Worm (Caenorhabditis elegans): ENCODE results near the gene R13D7.2.

The R13D7.2 gene

ce11 chrV:7432441-7433146, 22.9 kb downstream of the R13D7.2 start (continued):
- TF ChIP-seq tbp1 (GFP tag; optimal IDR thresholded peaks at IDR 0.05): peak; percentile 38
- TF ChIP-seq ztf-18 (tag; optimal IDR thresholded peaks at IDR 0.05): no peak
- peak; percentile 18; the same call in 1 of the 2 replicates for TF ChIP-seq hmg-1.2 (GFP tag; IDR thresholded peaks at IDR 0.05)
- TF ChIP-seq C17E4.6 (GFP tag; IDR thresholded peaks at IDR 0.05): no peak
- no peak for TF ChIP-seq B0261.1 (tag; optimal IDR thresholded peaks at IDR 0.05)
- no peak for TF ChIP-seq D2030.7 (GFP tag; IDR thresholded peaks at IDR 0.05)
- TF ChIP-seq lin-40 (tag; optimal IDR thresholded peaks at IDR 0.05): no peak
- TF ChIP-seq ztf-6 (GFP tag; IDR thresholded peaks at IDR 0.05): no peak
- peak; percentile 39 for TF ChIP-seq atf-7 (tag; optimal IDR thresholded peaks at IDR 0.05)
- no peak for TF ChIP-seq F33H1.4 (GFP tag; IDR thresholded peaks at IDR 0.05)
- TF ChIP-seq aptf-3 (GFP tag; IDR thresholded peaks at IDR 0.05): no peak
- TF ChIP-seq tlf-1 (GFP tag; optimal IDR thresholded peaks at IDR 0.05): peak; percentile 53
- TF ChIP-seq ceh-27 (GFP tag; optimal IDR thresholded peaks at IDR 0.05): peak; percentile 9
- peak; percentile 40 for TF ChIP-seq ztf-26 (tag; optimal IDR thresholded peaks at IDR 0.05)
- TF ChIP-seq F49E8.2 (tag; optimal IDR thresholded peaks at IDR 0.05; ENCODE audit: insufficient read depth): no peak
- TF ChIP-seq dpl-1 (GFP tag; optimal IDR thresholded peaks at IDR 0.05): no peak
- TF ChIP-seq T07F8.4 (tag; optimal IDR thresholded peaks at IDR 0.05): no peak
- TF ChIP-seq ama-1 (optimal IDR thresholded peaks at IDR 0.05): peak; percentile 88
- TF ChIP-seq ama-1 (GFP tag; optimal IDR thresholded peaks at IDR 0.05): no peak
- TF ChIP-seq nfyb-1 (GFP tag; IDR thresholded peaks at IDR 0.05): peak; percentile 79
- no peak; the same call in 1 of the 2 replicates for TF ChIP-seq cebp-1 (GFP tag; IDR thresholded peaks at IDR 0.05)
- TF ChIP-seq cebp-1 (tag; optimal IDR thresholded peaks at IDR 0.05): peak; percentile 70
- peak; percentile 22; the same call in 1 of the 2 replicates for TF ChIP-seq madf-6 (GFP tag; IDR thresholded peaks at IDR 0.05)
- TF ChIP-seq F23B12.7 (tag; optimal IDR thresholded peaks at IDR 0.05; ENCODE audit: insufficient read depth): no peak
- no peak for TF ChIP-seq sea-2 (GFP tag; IDR thresholded peaks at IDR 0.05)
- peak; percentile 21 for TF ChIP-seq ceh-79 (tag; optimal IDR thresholded peaks at IDR 0.05)
- TF ChIP-seq nhr-27 (tag; optimal IDR thresholded peaks at IDR 0.05): peak; percentile 33
- TF ChIP-seq B0019.2 (GFP tag; conservative IDR thresholded peaks at IDR 0.05): no peak
- TF ChIP-seq Y53G8AR.9 (GFP tag; conservative IDR thresholded peaks at IDR 0.05): peak; percentile 91; the same call in 1 of the 2 replicates
- TF ChIP-seq nhr-179 (tag; optimal IDR thresholded peaks at IDR 0.05): no peak
- TF ChIP-seq aptf-2 (GFP tag; conservative IDR thresholded peaks at IDR 0.05): no peak
- no peak for TF ChIP-seq F22D6.2 (tag; optimal IDR thresholded peaks at IDR 0.05)
- no peak for TF ChIP-seq egl-18 (GFP tag; IDR thresholded peaks at IDR 0.05)

- TF ChIP-seq nfya-1 (tag; optimal IDR thresholded peaks at IDR 0.05; ENCODE audit: borderline replicate concordance, insufficient read depth): no peak
- TF ChIP-seq egrh-3 (GFP tag; IDR thresholded peaks at IDR 0.05): no peak
- peak; percentile 76 for TF ChIP-seq pha-4 (tag; optimal IDR thresholded peaks at IDR 0.05)
- peak; percentile 32 for TF ChIP-seq attf-5 (GFP tag; optimal IDR thresholded peaks at IDR 0.05)
- TF ChIP-seq hmg-20 (GFP tag; IDR thresholded peaks at IDR 0.05): no peak
- no peak for TF ChIP-seq dpl-1 (GFP tag; optimal IDR thresholded peaks at IDR 0.05)
- TF ChIP-seq ZK185.1 (tag; optimal IDR thresholded peaks at IDR 0.05; ENCODE audit: poor library complexity, severe bottlenecking): peak; percentile 9
- peak; percentile 24 for TF ChIP-seq madf-10 (tag; optimal IDR thresholded peaks at IDR 0.05)
- no peak for TF ChIP-seq nhr-90 (tag; optimal IDR thresholded peaks at IDR 0.05)
- peak; percentile 45 for TF ChIP-seq nhr-80 (tag; optimal IDR thresholded peaks at IDR 0.05)
- TF ChIP-seq madf-6 (GFP tag; IDR thresholded peaks at IDR 0.05): no peak
- peak; percentile 55 for TF ChIP-seq nfyb-1 (GFP tag; IDR thresholded peaks at IDR 0.05)
- 0 out of 2 replicates have a peak, but pooled peaks have one; percentile 29 for TF ChIP-seq Y56A3A.18 (GFP tag; IDR thresholded peaks at IDR 0.05)
- TF ChIP-seq D2030.7 (GFP tag; IDR thresholded peaks at IDR 0.05): no peak
- TF ChIP-seq lin-54 (GFP tag; optimal IDR thresholded peaks at IDR 0.05): peak; percentile 9
- TF ChIP-seq Y53G8AR.9 (GFP tag; conservative IDR thresholded peaks at IDR 0.05): peak; percentile 36; the same call in 1 of the 2 replicates
- peak; percentile 26 for TF ChIP-seq lin-40 (tag; optimal IDR thresholded peaks at IDR 0.05)
- peak; percentile 32; the same call in 1 of the 2 replicates for TF ChIP-seq hmg-1.2 (GFP tag; IDR thresholded peaks at IDR 0.05)
- 0 out of 2 replicates have a peak, but pooled peaks have one; percentile 6 for TF ChIP-seq mcd-1 (GFP tag; IDR thresholded peaks at IDR 0.05)
- peak; percentile 25 for TF ChIP-seq chd-7 (tag; optimal IDR thresholded peaks at IDR 0.05)
- TF ChIP-seq ekl-4 (GFP tag; IDR thresholded peaks at IDR 0.05): no peak; the same call in 1 of the 2 replicates
Measured at ce11 chrV:7434805-7435363, 25.2 kb downstream of the R13D7.2 start.

Measured in whole organism, young adult.